Worm (Caenorhabditis elegans) whole organism, L2 larva: ENCODE results near the gene K10G6.9.

ENCODE experiments used
- ZK546.5 ChIP-seq: sonication (generic microtip); optimal IDR thresholded peaks from 2 replicates; lab custom pipeline; 2017; ENCODE audit warnings: missing biosample characterization, missing genetic modification characterization
- nhr-77 ChIP-seq: fragments of 150-350 bp; optimal IDR thresholded peaks from 2 replicates; lab custom pipeline; 2014; ENCODE audit warnings: missing biosample characterization, missing genetic modification characterization

DNA sequence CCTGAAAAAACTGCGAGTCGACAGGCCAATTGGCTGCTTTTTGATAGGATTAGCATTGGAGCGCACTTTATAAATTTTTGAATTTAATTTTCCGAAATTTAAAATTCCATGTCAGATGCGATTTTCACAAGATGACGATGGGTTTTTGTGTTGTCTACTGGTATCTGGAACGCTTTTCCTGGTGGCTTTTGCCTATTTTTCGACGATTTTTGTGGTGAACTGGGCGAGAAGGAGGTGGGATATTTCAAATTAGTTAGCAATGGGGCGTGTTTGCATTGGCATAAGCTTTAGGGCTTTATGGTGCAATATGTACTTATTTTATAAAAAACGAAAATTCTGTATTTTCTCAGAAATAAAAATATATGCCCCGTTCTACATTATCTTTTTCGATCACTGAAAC is at the start of gene K10G6.9:
- TF ChIP-seq nhr-77: no peak
- TF ChIP-seq ZK546.5: no peak
